Fruit fly (Drosophila melanogaster): ENCODE measurements around the gene nrm.

dm6 chr3L:22952703-22953102, 45.5 kb upstream of the nrm start:
- TF ChIP-seq Myc (optimal IDR thresholded peaks at IDR 0.05) (no peak), psq (optimal IDR thresholded peaks at IDR 0.05) (no peak), Sin3A (optimal IDR thresholded peaks at IDR 0.05) (no peak)

Data from Kc167 (cell line).